Worm (Caenorhabditis elegans) whole organism, L1 larva: Measurements from ENCODE around the gene sec-31.

Experiments used
- F16B12.6 ChIP-seq: fragments of 150-350 bp; optimal IDR thresholded peaks from 2 replicates; lab custom pipeline; 2014; ENCODE audit warnings: missing biosample characterization, missing genetic modification characterization
- ceh-82 ChIP-seq, 3 experiments: fragments of 150-350 bp in 1 of 3; sonication (generic microtip) in 2 of 3; optimal IDR thresholded peaks; 2 replicates each; lab custom pipeline; 2014 to 2017; ENCODE audit warnings: missing biosample characterization in 3 of 3, missing genetic modification characterization in 3 of 3
- ceh-90 ChIP-seq: sonication (generic microtip); optimal IDR thresholded peaks from 2 replicates; lab custom pipeline; 2016; ENCODE audit warnings: missing genetic modification characterization, missing compliant biosample characterization
- dpl-1 ChIP-seq, 3 experiments: fragments of 150-350 bp in 2 of 3; sonication (generic microtip) in 1 of 3; optimal IDR thresholded peaks; 2 replicates each; lab custom pipeline; 2014 to 2017; ENCODE audit warnings: missing biosample characterization in 3 of 3, missing genetic modification characterization in 3 of 3, missing genetic modification reagents in 3 of 3
- dsc-1 ChIP-seq: sonication (generic microtip); optimal IDR thresholded peaks from 2 replicates; lab custom pipeline; 2016; ENCODE audit warnings: mild to moderate bottlenecking, missing genetic modification characterization, missing compliant biosample characterization
- efl-1 ChIP-seq, 4 experiments: fragments of 150-350 bp; optimal IDR thresholded peaks in 3 of 4; peaks in 1 of 4; 1 replicate in 1 of 4; 2 replicates in 3 of 4; lab custom pipeline; 2014; ENCODE audit warnings: missing biosample characterization in 2 of 4, missing genetic modification characterization in 2 of 4, missing genetic modification reagents in 2 of 4
- efl-3 ChIP-seq: fragments of 200-800 bp; sonication (Bioruptor generic); optimal IDR thresholded peaks from 2 replicates; lab custom pipeline; 2018; ENCODE audit warnings: mild to moderate bottlenecking, missing genetic modification characterization, missing compliant biosample characterization
- egl-27 ChIP-seq, 2 experiments: fragments of 150-350 bp in 1 of 2; sonication (generic microtip); optimal IDR thresholded peaks; 3 replicates each; lab custom pipeline; 2017 to 2018; ENCODE audit warnings: missing biosample characterization in 2 of 2, missing genetic modification characterization in 2 of 2, missing genetic modification reagents in 2 of 2
- fkh-8 ChIP-seq: sonication (generic microtip); optimal IDR thresholded peaks from 2 replicates; lab custom pipeline; 2016; ENCODE audit warnings: mild to moderate bottlenecking, missing genetic modification characterization, missing compliant biosample characterization
- fos-1 ChIP-seq: fragments of 150-350 bp; optimal IDR thresholded peaks from 2 replicates; lab custom pipeline; 2014; ENCODE audit warnings: missing biosample characterization, missing genetic modification characterization
- hlh-4 ChIP-seq: sonication (generic microtip); optimal IDR thresholded peaks from 2 replicates; lab custom pipeline; 2016; ENCODE audit warnings: mild to moderate bottlenecking, missing genetic modification characterization, missing compliant biosample characterization
- hpl-2 ChIP-seq: fragments of 150-350 bp; optimal IDR thresholded peaks from 2 replicates; lab custom pipeline; 2014; ENCODE audit warnings: missing biosample characterization, missing genetic modification reagents, missing genetic modification characterization
- lin-14 ChIP-seq: fragments of 200-800 bp; sonication (Bioruptor generic); optimal IDR thresholded peaks from 2 replicates; lab custom pipeline; 2018; ENCODE audit warnings: mild to moderate bottlenecking, missing genetic modification characterization, moderate library complexity, missing compliant biosample characterization
- lin-35 ChIP-seq, 2 experiments: fragments of 150-350 bp; optimal IDR thresholded peaks; 2 replicates each; lab custom pipeline; 2014; ENCODE audit warnings: missing biosample characterization in 2 of 2, missing genetic modification characterization in 2 of 2, missing genetic modification reagents in 2 of 2
- lin-39 ChIP-seq: fragments of 150-350 bp; optimal IDR thresholded peaks from 2 replicates; lab custom pipeline; 2014; ENCODE audit warnings: missing biosample characterization, missing genetic modification reagents, missing genetic modification characterization
- lsy-2 ChIP-seq, 2 experiments: fragments of 150-350 bp; optimal IDR thresholded peaks; 2 replicates each; lab custom pipeline; 2014; ENCODE audit warnings: missing biosample characterization in 2 of 2, missing genetic modification characterization in 2 of 2
- mef-2 ChIP-seq: fragments of 150-350 bp; optimal IDR thresholded peaks from 2 replicates; lab custom pipeline; 2014; ENCODE audit warnings: missing biosample characterization, missing genetic modification characterization
- mep-1 ChIP-seq: fragments of 150-350 bp; optimal IDR thresholded peaks from 2 replicates; lab custom pipeline; 2014; ENCODE audit warnings: missing biosample characterization, missing genetic modification characterization
- nhr-11 ChIP-seq: fragments of 150-350 bp; optimal IDR thresholded peaks from 2 replicates; lab custom pipeline; 2014; ENCODE audit warnings: missing biosample characterization, missing genetic modification characterization
- nhr-12 ChIP-seq: sonication (generic microtip); optimal IDR thresholded peaks from 2 replicates; lab custom pipeline; 2017; ENCODE audit warnings: missing biosample characterization, missing genetic modification characterization
- nhr-19 ChIP-seq: fragments of 200-800 bp; sonication (Bioruptor generic); conservative IDR thresholded peaks from 2 replicates; pipeline ENCODE4 v1.3.6; 2022; ENCODE audit warnings: missing genetic modification characterization, missing compliant biosample characterization
- nhr-20 ChIP-seq: sonication (generic microtip); optimal IDR thresholded peaks from 2 replicates; lab custom pipeline; 2016; ENCODE audit warnings: mild to moderate bottlenecking, missing genetic modification characterization, missing compliant biosample characterization
- nhr-47 ChIP-seq: sonication (generic microtip); optimal IDR thresholded peaks from 2 replicates; lab custom pipeline; 2016; ENCODE audit warnings: mild to moderate bottlenecking, missing genetic modification characterization, moderate library complexity, missing compliant biosample characterization
- nhr-71 ChIP-seq: sonication (generic microtip); optimal IDR thresholded peaks from 2 replicates; lab custom pipeline; 2016; ENCODE audit warnings: mild to moderate bottlenecking, missing genetic modification characterization, moderate library complexity, missing compliant biosample characterization
- nhr-85 ChIP-seq: sonication (generic microtip); peaks from one replicate; lab custom pipeline; 2016; ENCODE audit warnings: missing genetic modification characterization, inconsistent platforms, missing compliant biosample characterization
- pag-3 ChIP-seq: sonication (generic microtip); optimal IDR thresholded peaks from 2 replicates; lab custom pipeline; 2017; ENCODE audit warnings: missing genetic modification characterization, mild to moderate bottlenecking, missing compliant biosample characterization, antibody characterized with exemption, borderline replicate concordance; ENCODE audit not compliant: insufficient read depth
- rnt-1 ChIP-seq: sonication (generic microtip); optimal IDR thresholded peaks from 2 replicates; lab custom pipeline; 2016; ENCODE audit warnings: mild to moderate bottlenecking, missing genetic modification characterization, moderate library complexity, missing compliant biosample characterization
- snu-23 ChIP-seq: sonication (generic microtip); optimal IDR thresholded peaks from 2 replicates; lab custom pipeline; 2016; ENCODE audit warnings: missing genetic modification characterization, missing compliant biosample characterization
- swsn-7 ChIP-seq: sonication (generic microtip); optimal IDR thresholded peaks from 2 replicates; lab custom pipeline; 2016; ENCODE audit warnings: missing genetic modification characterization, missing compliant biosample characterization
- tbx-2 ChIP-seq: sonication (generic microtip); optimal IDR thresholded peaks from 2 replicates; lab custom pipeline; 2016; ENCODE audit warnings: missing genetic modification characterization, missing compliant biosample characterization
- unc-86 ChIP-seq: sonication (generic microtip); optimal IDR thresholded peaks from 2 replicates; lab custom pipeline; 2016; ENCODE audit warnings: missing genetic modification characterization, missing compliant biosample characterization
- unc-98 ChIP-seq: fragments of 200-800 bp; sonication (Bioruptor generic); IDR thresholded peaks from 2 replicates; pipeline ENCODE4 v1.3.6; 2022; ENCODE audit warnings: missing genetic modification characterization, missing compliant biosample characterization
- xbp-1 ChIP-seq: sonication (generic microtip); optimal IDR thresholded peaks from 2 replicates; lab custom pipeline; 2016; ENCODE audit warnings: missing genetic modification characterization, missing compliant biosample characterization

sec-31 gene

DNA sequence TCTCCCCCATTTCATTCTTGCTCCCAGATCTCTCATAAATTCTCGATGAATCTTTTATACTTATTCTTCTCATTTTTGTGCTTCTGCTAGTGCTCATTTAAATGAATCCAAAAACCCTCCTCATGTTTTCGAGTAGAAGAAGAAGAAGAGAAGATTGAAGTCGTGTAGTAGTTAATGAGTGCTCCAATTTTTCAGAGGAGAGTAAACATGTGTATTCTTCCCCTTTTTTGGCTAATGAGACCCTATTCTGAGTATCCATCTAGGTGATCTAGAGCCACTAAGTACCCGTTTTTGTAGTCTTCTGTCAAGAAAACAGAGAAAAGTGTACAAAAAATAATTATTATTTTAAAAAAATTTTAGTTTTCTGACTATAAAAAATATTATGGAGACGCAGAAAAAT, 20.0 kb downstream of the sec-31 start:
- TF ChIP-seq nhr-71 (tag; lab: Kevin White, UChicago): peak; percentile 10
- no peak for TF ChIP-seq efl-1 (optimal IDR thresholded peaks at IDR 0.05; lab: Kevin White, UChicago)
- TF ChIP-seq efl-1 (GFP tag; optimal IDR thresholded peaks at IDR 0.05 in 1 of 2; lab: Kevin White, UChicago): peak in 1 of 2 experiments; percentile 61
- no peak for TF ChIP-seq fos-1 (tag; lab: Kevin White, UChicago)
- peak; percentile 3 for TF ChIP-seq nhr-47
- peak; percentile 54 for TF ChIP-seq lin-14 (GFP tag; lab: Kevin White, UChicago)
- no peak for TF ChIP-seq egl-27 (tag; optimal IDR thresholded peaks at IDR 0.05; lab: Kevin White, UChicago)

DNA sequence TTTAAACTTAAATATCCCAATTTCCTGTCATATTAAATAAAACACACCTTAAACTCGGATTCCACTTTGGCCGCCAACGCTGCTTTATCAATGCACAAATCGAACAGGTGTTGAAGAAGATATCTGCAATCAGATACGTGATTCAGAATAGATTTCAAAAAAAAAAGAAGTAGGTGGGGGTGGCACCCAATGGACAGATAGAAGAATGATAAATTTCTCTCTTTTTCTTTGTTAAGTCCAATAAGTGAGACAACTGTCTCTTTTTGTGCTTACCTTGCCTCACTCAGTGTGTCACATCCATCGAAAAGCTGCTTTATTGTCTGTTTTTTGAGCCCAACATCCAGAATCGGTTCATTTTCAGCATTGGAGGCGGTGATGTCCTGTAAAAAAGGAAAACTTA, 20.8 kb downstream of the sec-31 start:
- TF ChIP-seq xbp-1 (tag; lab: Kevin White, UChicago) (no peak), lsy-2 (tag; optimal IDR thresholded peaks at IDR 0.05; lab: Kevin White, UChicago) (peak; percentile 31 to 45), pag-3 (tag; lab: Kevin White, UChicago) (peak; percentile 64), hpl-2 (GFP tag; lab: Kevin White, UChicago) (no peak), nhr-20 (peak; percentile 41), F16B12.6 (tag; lab: Kevin White, UChicago) (no peak), nhr-19 (GFP tag; lab: Robert Waterston, UW) (peak; percentile 55), unc-98 (GFP tag; lab: Robert Waterston, UW) (peak; percentile 38; the same call in 1 of the 2 replicates), snu-23 (GFP tag; lab: Kevin White, UChicago) (peak; percentile 47), hlh-4 (tag; lab: Kevin White, UChicago) (no peak), lin-14 (GFP tag; lab: Kevin White, UChicago) (peak; percentile 93), lin-39 (tag; lab: Kevin White, UChicago) (peak; percentile 66), swsn-7 (tag; lab: Kevin White, UChicago) (peak; percentile 24), nhr-71 (tag; lab: Kevin White, UChicago) (peak; percentile 85), lin-35 (GFP tag; optimal IDR thresholded peaks at IDR 0.05; lab: Kevin White, UChicago) (no peak), mep-1 (no peak), nhr-85 (tag; lab: Kevin White, UChicago) (no peak), tbx-2 (tag; lab: Kevin White, UChicago) (no peak), rnt-1 (tag; lab: Kevin White, UChicago) (peak; percentile 75), nhr-47 (no peak)
- TF ChIP-seq, all 84 proteins: peak for 11

- peak in 1 of 3 experiments; percentile 1 for TF ChIP-seq ceh-82 (tag; optimal IDR thresholded peaks at IDR 0.05; lab: Kevin White, UChicago)
- peak; percentile 7 for TF ChIP-seq mef-2 (tag; lab: Kevin White, UChicago)
- peak; percentile 37 for TF ChIP-seq nhr-71 (tag; lab: Kevin White, UChicago)
- TF ChIP-seq efl-3 (GFP tag; lab: Kevin White, UChicago): no peak
- peak; percentile 55 for TF ChIP-seq dsc-1 (tag; lab: Kevin White, UChicago)
- peak; percentile 62 for TF ChIP-seq lin-14 (GFP tag; lab: Kevin White, UChicago)
- no peak for TF ChIP-seq unc-98 (GFP tag; lab: Robert Waterston, UW)
- TF ChIP-seq unc-86 (tag; lab: Kevin White, UChicago): peak; percentile 7
- TF ChIP-seq pag-3 (tag; lab: Kevin White, UChicago): no peak
- peak; percentile 0 to 28 for TF ChIP-seq lsy-2 (tag; optimal IDR thresholded peaks at IDR 0.05; lab: Kevin White, UChicago)
- TF ChIP-seq nhr-11 (tag; lab: Kevin White, UChicago): no peak
- TF ChIP-seq nhr-47: peak; percentile 53
Observed at ce11 chrIV:11349747-11350146, 21.8 kb downstream of the sec-31 start.

DNA sequence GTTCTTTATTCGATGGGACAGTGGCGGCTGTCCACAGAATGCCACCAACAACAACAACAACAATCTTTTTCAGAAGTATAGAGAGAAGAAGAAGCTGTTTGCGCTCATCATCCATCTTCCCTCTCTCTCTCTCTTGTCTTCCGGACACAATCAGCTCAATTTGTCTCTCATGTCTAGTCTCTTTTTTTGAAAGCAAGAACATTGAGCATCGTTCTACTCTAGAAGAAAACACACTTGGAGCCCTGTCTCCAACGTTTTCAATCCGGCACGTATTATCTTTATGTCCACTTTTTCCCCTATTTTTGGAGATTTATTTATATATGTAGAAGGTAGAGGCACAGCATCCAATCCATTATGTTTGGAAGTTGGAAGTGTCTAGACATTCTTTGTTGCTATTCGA, 22.8 kb downstream of the sec-31 start:
- peak; percentile 34 for TF ChIP-seq lin-14 (GFP tag; lab: Kevin White, UChicago)
- TF ChIP-seq snu-23 (GFP tag; lab: Kevin White, UChicago): no peak

ce11 chrIV:11347275-11347674, 24.3 kb downstream of the sec-31 start:
- TF ChIP-seq ceh-90: no peak
- peak; percentile 63 for TF ChIP-seq dsc-1 (tag; lab: Kevin White, UChicago)
- TF ChIP-seq nhr-12 (tag; lab: Kevin White, UChicago): no peak
- peak; percentile 6 for TF ChIP-seq mef-2 (tag; lab: Kevin White, UChicago)
- peak; percentile 11 for TF ChIP-seq nhr-47
- TF ChIP-seq fkh-8: peak; percentile 57
- TF ChIP-seq dpl-1 (GFP tag; optimal IDR thresholded peaks at IDR 0.05; lab: Kevin White, UChicago): no peak
- TF ChIP-seq, all 84 proteins: peak for 4
